Worm (Caenorhabditis elegans) whole organism, L1 larva: ENCODE results near the gene tig-2.

Experiments
- C04F5.9 ChIP-seq: sonication (generic microtip); optimal IDR thresholded peaks from 2 replicates; lab custom pipeline; 2016; ENCODE audit warnings: missing genetic modification characterization, missing compliant biosample characterization
- C16A3.4 ChIP-seq: fragments of 150-350 bp; optimal IDR thresholded peaks from 2 replicates; lab custom pipeline; 2014; ENCODE audit warnings: missing biosample characterization, missing genetic modification characterization
- Y116A8C.19 ChIP-seq: sonication (generic microtip); optimal IDR thresholded peaks from 2 replicates; lab custom pipeline; 2016; ENCODE audit warnings: missing compliant biosample characterization, missing genetic modification characterization, borderline replicate concordance
- ceh-88 ChIP-seq: fragments of 200-800 bp; sonication (Bioruptor generic); IDR thresholded peaks from 2 replicates; pipeline ENCODE4 v1.3.6; 2022; ENCODE audit warnings: missing genetic modification characterization, missing compliant biosample characterization
- ces-1 ChIP-seq: fragments of 150-350 bp; optimal IDR thresholded peaks from 2 replicates; lab custom pipeline; 2014; ENCODE audit warnings: missing biosample characterization, missing genetic modification reagents, missing genetic modification characterization
- dpl-1 ChIP-seq, 3 experiments: fragments of 150-350 bp in 2 of 3; sonication (generic microtip) in 1 of 3; optimal IDR thresholded peaks; 2 replicates each; lab custom pipeline; 2014 to 2017; ENCODE audit warnings: missing biosample characterization in 3 of 3, missing genetic modification characterization in 3 of 3, missing genetic modification reagents in 3 of 3
- efl-1 ChIP-seq, 4 experiments: fragments of 150-350 bp; optimal IDR thresholded peaks in 3 of 4; peaks in 1 of 4; 1 replicate in 1 of 4; 2 replicates in 3 of 4; lab custom pipeline; 2014; ENCODE audit warnings: missing biosample characterization in 2 of 4, missing genetic modification characterization in 2 of 4, missing genetic modification reagents in 2 of 4
- efl-3 ChIP-seq: fragments of 200-800 bp; sonication (Bioruptor generic); optimal IDR thresholded peaks from 2 replicates; lab custom pipeline; 2018; ENCODE audit warnings: mild to moderate bottlenecking, missing genetic modification characterization, missing compliant biosample characterization
- egl-27 ChIP-seq, 2 experiments: fragments of 150-350 bp in 1 of 2; sonication (generic microtip); optimal IDR thresholded peaks; 3 replicates each; lab custom pipeline; 2017 to 2018; ENCODE audit warnings: missing biosample characterization in 2 of 2, missing genetic modification characterization in 2 of 2, missing genetic modification reagents in 2 of 2
- elt-2 ChIP-seq: sonication (generic microtip); optimal IDR thresholded peaks from 2 replicates; lab custom pipeline; 2016; ENCODE audit warnings: missing genetic modification characterization, mild to moderate bottlenecking, inconsistent platforms, missing compliant biosample characterization, missing genetic modification reagents
- elt-3 ChIP-seq, 6 experiments: fragments of 150-350 bp in 1 of 6; sonication (generic microtip); optimal IDR thresholded peaks; 2 replicates each; lab custom pipeline; 2017 to 2018; ENCODE audit warnings: missing biosample characterization in 6 of 6, missing genetic modification characterization in 6 of 6, inconsistent platforms in 1 of 6
- ets-5 ChIP-seq: fragments of 200-800 bp; sonication (Bioruptor generic); IDR thresholded peaks from 2 replicates; pipeline ENCODE4 v1.3.6; 2022; ENCODE audit warnings: missing genetic modification characterization, missing compliant biosample characterization
- fkh-8 ChIP-seq: sonication (generic microtip); optimal IDR thresholded peaks from 2 replicates; lab custom pipeline; 2016; ENCODE audit warnings: mild to moderate bottlenecking, missing genetic modification characterization, missing compliant biosample characterization
- fos-1 ChIP-seq: fragments of 150-350 bp; optimal IDR thresholded peaks from 2 replicates; lab custom pipeline; 2014; ENCODE audit warnings: missing biosample characterization, missing genetic modification characterization
- grh-1 ChIP-seq: fragments of 200-800 bp; sonication (Bioruptor generic); IDR thresholded peaks from 2 replicates; pipeline ENCODE4 v1.3.6; 2022; ENCODE audit warnings: missing genetic modification reagents, missing genetic modification characterization, missing compliant biosample characterization
- hpl-2 ChIP-seq: fragments of 150-350 bp; optimal IDR thresholded peaks from 2 replicates; lab custom pipeline; 2014; ENCODE audit warnings: missing biosample characterization, missing genetic modification reagents, missing genetic modification characterization
- irx-1 ChIP-seq: sonication (generic microtip); optimal IDR thresholded peaks from 2 replicates; lab custom pipeline; 2016; ENCODE audit warnings: missing genetic modification characterization, missing compliant biosample characterization
- lin-14 ChIP-seq: fragments of 200-800 bp; sonication (Bioruptor generic); optimal IDR thresholded peaks from 2 replicates; lab custom pipeline; 2018; ENCODE audit warnings: mild to moderate bottlenecking, missing genetic modification characterization, moderate library complexity, missing compliant biosample characterization
- lin-35 ChIP-seq, 2 experiments: fragments of 150-350 bp; optimal IDR thresholded peaks; 2 replicates each; lab custom pipeline; 2014; ENCODE audit warnings: missing biosample characterization in 2 of 2, missing genetic modification characterization in 2 of 2, missing genetic modification reagents in 2 of 2
- lir-3 ChIP-seq: sonication (generic microtip); optimal IDR thresholded peaks from 2 replicates; lab custom pipeline; 2016; ENCODE audit warnings: mild to moderate bottlenecking, missing genetic modification characterization, moderate library complexity, missing compliant biosample characterization; ENCODE audit not compliant: poor library complexity
- mab-9 ChIP-seq: fragments of 200-800 bp; sonication (Bioruptor generic); IDR thresholded peaks from 2 replicates; pipeline ENCODE4 v1.3.6; 2022; ENCODE audit warnings: missing genetic modification reagents, missing genetic modification characterization, missing compliant biosample characterization
- mdl-1 ChIP-seq, 2 experiments: fragments of 150-350 bp; optimal IDR thresholded peaks; 2 replicates each; lab custom pipeline; 2014 to 2017; ENCODE audit warnings: missing biosample characterization in 2 of 2, missing genetic modification characterization in 2 of 2, inconsistent platforms in 1 of 2
- mef-2 ChIP-seq: fragments of 150-350 bp; optimal IDR thresholded peaks from 2 replicates; lab custom pipeline; 2014; ENCODE audit warnings: missing biosample characterization, missing genetic modification characterization
- nhr-237 ChIP-seq: fragments of 150-350 bp; optimal IDR thresholded peaks from 2 replicates; lab custom pipeline; 2014; ENCODE audit warnings: missing biosample characterization, missing genetic modification characterization
- nhr-28 ChIP-seq: fragments of 150-350 bp; optimal IDR thresholded peaks from 2 replicates; lab custom pipeline; 2014; ENCODE audit warnings: missing biosample characterization, missing genetic modification characterization
- nhr-47 ChIP-seq: sonication (generic microtip); optimal IDR thresholded peaks from 2 replicates; lab custom pipeline; 2016; ENCODE audit warnings: mild to moderate bottlenecking, missing genetic modification characterization, moderate library complexity, missing compliant biosample characterization
- nhr-76 ChIP-seq: sonication (generic microtip); optimal IDR thresholded peaks from 2 replicates; lab custom pipeline; 2017; ENCODE audit warnings: missing biosample characterization, missing genetic modification characterization
- nhr-90 ChIP-seq: sonication (generic microtip); optimal IDR thresholded peaks from 2 replicates; lab custom pipeline; 2016; ENCODE audit warnings: mild to moderate bottlenecking, missing genetic modification characterization, missing compliant biosample characterization; ENCODE audit not compliant: poor library complexity
- pag-3 ChIP-seq: sonication (generic microtip); optimal IDR thresholded peaks from 2 replicates; lab custom pipeline; 2017; ENCODE audit warnings: missing genetic modification characterization, mild to moderate bottlenecking, missing compliant biosample characterization, antibody characterized with exemption, borderline replicate concordance; ENCODE audit not compliant: insufficient read depth
- pax-3 ChIP-seq: fragments of 200-800 bp; sonication (Bioruptor generic); optimal IDR thresholded peaks from 2 replicates; lab custom pipeline; 2018; ENCODE audit warnings: mild to moderate bottlenecking, missing genetic modification characterization, moderate library complexity, missing compliant biosample characterization
- rnt-1 ChIP-seq: sonication (generic microtip); optimal IDR thresholded peaks from 2 replicates; lab custom pipeline; 2016; ENCODE audit warnings: mild to moderate bottlenecking, missing genetic modification characterization, moderate library complexity, missing compliant biosample characterization
- sptf-1 ChIP-seq: fragments of 150-350 bp; optimal IDR thresholded peaks from 2 replicates; lab custom pipeline; 2014; ENCODE audit warnings: missing biosample characterization, missing genetic modification characterization
- sup-37 ChIP-seq: fragments of 200-800 bp; sonication (Bioruptor generic); optimal IDR thresholded peaks from 2 replicates; lab custom pipeline; 2018; ENCODE audit warnings: mild to moderate bottlenecking, missing genetic modification characterization, missing compliant biosample characterization
- tbx-2 ChIP-seq: sonication (generic microtip); optimal IDR thresholded peaks from 2 replicates; lab custom pipeline; 2016; ENCODE audit warnings: missing genetic modification characterization, missing compliant biosample characterization
- tlp-1 ChIP-seq: fragments of 150-350 bp; optimal IDR thresholded peaks from 2 replicates; lab custom pipeline; 2014; ENCODE audit warnings: missing biosample characterization, missing genetic modification characterization
- unc-130 ChIP-seq: fragments of 150-350 bp; optimal IDR thresholded peaks from 2 replicates; lab custom pipeline; 2017; ENCODE audit warnings: missing biosample characterization, missing genetic modification characterization, inconsistent platforms
- zag-1 ChIP-seq: fragments of 150-350 bp; optimal IDR thresholded peaks from 2 replicates; lab custom pipeline; 2014; ENCODE audit warnings: missing biosample characterization, missing genetic modification characterization
- ztf-11 ChIP-seq, 2 experiments: sonication (generic microtip); optimal IDR thresholded peaks; 2 replicates each; lab custom pipeline; 2016 to 2017; ENCODE audit warnings: missing genetic modification characterization in 2 of 2, missing biosample characterization in 1 of 2, missing compliant biosample characterization in 1 of 2

Gene tig-2

ce11 chrV:4693282-4693588, 36.7 kb downstream of the tig-2 start (continued):
- TF ChIP-seq fos-1 (tag; lab: Kevin White, UChicago) = no peak

- TF ChIP-seq sptf-1 (tag; lab: Kevin White, UChicago) (no peak), ets-5 (GFP tag; lab: Robert Waterston, UW) (no peak), C04F5.9 (tag; lab: Kevin White, UChicago) (no peak), grh-1 (GFP tag; lab: Robert Waterston, UW) (no peak), ces-1 (GFP tag; lab: Kevin White, UChicago) (no peak), tbx-2 (no peak), nhr-76 (tag; lab: Kevin White, UChicago) (no peak), C16A3.4 (tag; lab: Kevin White, UChicago) (peak; percentile 4), tlp-1 (no peak), hpl-2 (GFP tag; lab: Kevin White, UChicago) (no peak), elt-3 (tag; optimal IDR thresholded peaks at IDR 0.05; lab: Kevin White, UChicago) (no peak), Y116A8C.19 (tag; lab: Kevin White, UChicago) (no peak), elt-2 (tag; lab: Kevin White, UChicago) (no peak), lin-14 (GFP tag; lab: Kevin White, UChicago) (no peak), egl-27 (tag; optimal IDR thresholded peaks at IDR 0.05; lab: Kevin White, UChicago) (no peak), sup-37 (GFP tag; lab: Kevin White, UChicago) (no peak), efl-3 (GFP tag; lab: Kevin White, UChicago) (no peak), nhr-237 (tag; lab: Kevin White, UChicago) (no peak), nhr-47 (tag; lab: Kevin White, UChicago) (no peak), rnt-1 (no peak), pag-3 (no peak), zag-1 (tag; lab: Kevin White, UChicago) (no peak), ztf-11 (tag; optimal IDR thresholded peaks at IDR 0.05; lab: Kevin White, UChicago) (no peak), irx-1 (tag; lab: Kevin White, UChicago) (no peak), nhr-90 (tag; lab: Kevin White, UChicago) (no peak), lir-3 (peak; percentile 3), lin-35 (GFP tag; optimal IDR thresholded peaks at IDR 0.05; lab: Kevin White, UChicago) (peak in 1 of 2 experiments; percentile 59), unc-130 (tag; lab: Kevin White, UChicago) (no peak), mdl-1 (tag; optimal IDR thresholded peaks at IDR 0.05; lab: Kevin White, UChicago) (no peak), pax-3 (tag; lab: Kevin White, UChicago) (no peak), mab-9 (GFP tag; lab: Robert Waterston, UW) (no peak), nhr-28 (tag; lab: Kevin White, UChicago) (no peak), efl-1 (optimal IDR thresholded peaks at IDR 0.05; lab: Kevin White, UChicago) (peak; percentile 52 to 58), efl-1 (GFP tag; optimal IDR thresholded peaks at IDR 0.05 in 1 of 2; lab: Kevin White, UChicago) (peak; percentile 54 to 95), mef-2 (no peak), ceh-88 (no peak), fkh-8 (no peak), dpl-1 (GFP tag; optimal IDR thresholded peaks at IDR 0.05; lab: Kevin White, UChicago) (peak; percentile 22 to 61 (median 51))
Observed at ce11 chrV:4692382-4693281, 37.3 kb downstream of the tig-2 start, which contains the start of gene cpg-8. Gene cpg-8 (minus strand): TSS chrV:4692432.
